Worm (Caenorhabditis elegans): Measurements from ENCODE around the gene cest-30.

Gene cest-30

ce11 chrV:5225660-5226059, 37.2 kb downstream of the cest-30 start:
- TF ChIP-seq tbx-2 (tag; optimal IDR thresholded peaks at IDR 0.05) (no peak), pqm-1 (tag; optimal IDR thresholded peaks at IDR 0.05) (no peak), aly-2 (tag; optimal IDR thresholded peaks at IDR 0.05) (no peak), nfya-1 (tag; optimal IDR thresholded peaks at IDR 0.05; ENCODE audit: insufficient read depth) (no peak), nhr-43 (tag; optimal IDR thresholded peaks at IDR 0.05; ENCODE audit: poor library complexity, severe bottlenecking) (no peak), lin-15B (tag; optimal IDR thresholded peaks at IDR 0.05) (no peak), unc-62 (GFP tag; optimal IDR thresholded peaks at IDR 0.05) (no peak), ZK546.5 (tag; optimal IDR thresholded peaks at IDR 0.05) (no peak), nhr-237 (tag; optimal IDR thresholded peaks at IDR 0.05) (no peak), ama-1 (optimal IDR thresholded peaks at IDR 0.05) (no peak), ceh-16 (tag; optimal IDR thresholded peaks at IDR 0.05) (no peak), egl-5 (tag; optimal IDR thresholded peaks at IDR 0.05) (no peak), egl-27 (tag; optimal IDR thresholded peaks at IDR 0.05) (no peak), nhr-25 (tag; optimal IDR thresholded peaks at IDR 0.05) (no peak), lin-39 (tag; optimal IDR thresholded peaks at IDR 0.05) (no peak)

DNA sequence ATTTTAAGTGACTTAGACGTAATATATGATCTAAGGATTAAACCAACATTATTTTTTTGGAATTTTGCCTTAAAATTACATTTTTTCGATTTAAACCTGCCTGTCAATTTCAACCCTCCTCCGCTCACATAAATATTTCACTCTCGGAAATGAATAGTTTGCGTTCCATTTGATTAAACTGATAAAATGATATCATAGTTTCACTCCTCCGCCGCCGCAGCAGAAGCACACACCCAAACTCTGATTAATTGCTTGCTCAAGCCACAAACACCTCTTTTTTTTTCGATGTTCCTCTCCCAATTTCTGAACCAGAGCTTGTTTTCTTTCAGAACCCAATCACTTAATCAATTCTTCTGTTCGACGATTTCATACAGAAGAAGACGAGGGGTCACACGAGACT, 39.9 kb downstream of the cest-30 start, which contains the start of gene Y49G5B.1:
Gene Y49G5B.1, plus strand, starts transcription at position 324 of the 400 bp plus-strand sequence.
- TF ChIP-seq elt-2 (tag; optimal IDR thresholded peaks at IDR 0.05) (peak; percentile 2), ceh-82 (tag; optimal IDR thresholded peaks at IDR 0.05) (no peak), mdl-1 (tag; optimal IDR thresholded peaks at IDR 0.05) (no peak), aly-2 (tag; optimal IDR thresholded peaks at IDR 0.05) (no peak), fkh-10 (GFP tag; optimal IDR thresholded peaks at IDR 0.05) (no peak), sea-2 (GFP tag; optimal IDR thresholded peaks at IDR 0.05) (no peak)

DNA sequence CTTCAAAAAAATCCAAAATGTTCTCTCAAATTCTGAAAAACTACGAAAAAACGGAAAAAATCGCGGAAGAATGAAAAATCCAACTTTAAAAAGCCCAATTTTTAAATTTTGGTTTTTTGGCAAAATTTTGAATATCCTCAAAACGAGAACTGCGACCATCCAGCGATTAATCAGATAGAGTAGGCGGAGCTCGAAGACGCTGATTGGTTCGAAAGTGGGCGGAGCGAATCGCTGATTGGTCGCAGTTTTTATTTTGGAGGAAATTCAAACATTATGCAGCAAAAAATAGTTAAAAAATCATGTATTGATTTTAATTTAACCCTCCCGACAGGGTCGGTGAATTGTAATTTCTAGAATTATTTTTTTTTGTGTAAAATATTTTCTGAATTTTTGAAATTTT, 49.2 kb downstream of the cest-30 start:
- TF ChIP-seq nfya-1 (tag; optimal IDR thresholded peaks at IDR 0.05; ENCODE audit: insufficient read depth) = peak; percentile 89
- TF ChIP-seq nhr-77 (tag; optimal IDR thresholded peaks at IDR 0.05) = no peak

Data from whole organism, L3 larva.